Fruit fly (Drosophila melanogaster) whole organism, pupa: Measurements from ENCODE around the gene CG3919.
A peak's percentile ranks its signal among the peaks of the same experiment; 100 is the strongest.

Experiments used
- CG10348 ChIP-seq: fragments of 200-800 bp; sonication (Bioruptor generic); IDR thresholded peaks from 2 replicates; pipeline ENCODE4 v1.3.6; 2022; ENCODE audit warnings: missing biosample characterization, missing genetic modification characterization
- CG12605 ChIP-seq: fragments of 200-800 bp; sonication (Bioruptor generic); IDR thresholded peaks from 2 replicates; pipeline ENCODE4 v1.3.6; 2022; ENCODE audit warnings: missing biosample characterization, missing genetic modification characterization
- CG13204 ChIP-seq: fragments of 200-800 bp; sonication (Bioruptor generic); optimal IDR thresholded peaks from 2 replicates; lab custom pipeline; 2018; ENCODE audit warnings: missing biosample characterization, mild to moderate bottlenecking, missing genetic modification characterization, moderate library complexity
- CG14655 ChIP-seq: fragments of 200-800 bp; sonication (Bioruptor generic); optimal IDR thresholded peaks from 3 replicates; lab custom pipeline; 2017; ENCODE audit warnings: mild to moderate bottlenecking, missing biosample characterization, missing genetic modification reagents, missing genetic modification characterization
- CG15710 ChIP-seq: fragments of 200-800 bp; sonication (Bioruptor generic); optimal IDR thresholded peaks from 2 replicates; lab custom pipeline; 2018; ENCODE audit warnings: missing biosample characterization, mild to moderate bottlenecking, missing genetic modification characterization, moderate library complexity
- CG17806 ChIP-seq: fragments of 200-800 bp; sonication (Bioruptor generic); optimal IDR thresholded peaks from 2 replicates; lab custom pipeline; 2018; ENCODE audit warnings: missing biosample characterization, mild to moderate bottlenecking, missing genetic modification characterization, moderate library complexity
- CG32121 ChIP-seq: fragments of 200-800 bp; sonication (Bioruptor generic); IDR thresholded peaks from 2 replicates; pipeline ENCODE4 v1.3.6; 2022; ENCODE audit warnings: missing biosample characterization, missing genetic modification characterization
- CG34367 ChIP-seq: fragments of 200-800 bp; sonication (Bioruptor generic); optimal IDR thresholded peaks from 2 replicates; lab custom pipeline; 2018; ENCODE audit warnings: missing biosample characterization, mild to moderate bottlenecking, missing genetic modification characterization
- CG4496 ChIP-seq: fragments of 200-800 bp; sonication (Bioruptor generic); IDR thresholded peaks from 3 replicates; pipeline ENCODE4 v1.3.6; 2022; ENCODE audit warnings: missing biosample characterization, missing genetic modification characterization
- CG8159 ChIP-seq: fragments of 200-800 bp; sonication (Bioruptor generic); optimal IDR thresholded peaks from 3 replicates; lab custom pipeline; 2018; ENCODE audit warnings: missing biosample characterization, mild to moderate bottlenecking, missing genetic modification characterization, moderate library complexity
- CG8301 ChIP-seq: fragments of 200-800 bp; sonication (Bioruptor generic); optimal IDR thresholded peaks from 2 replicates; lab custom pipeline; 2018; ENCODE audit warnings: missing biosample characterization, mild to moderate bottlenecking, missing genetic modification characterization
- CG9948 ChIP-seq: fragments of 200-800 bp; sonication (Bioruptor generic); optimal IDR thresholded peaks from 2 replicates; lab custom pipeline; 2018; ENCODE audit warnings: missing biosample characterization, mild to moderate bottlenecking, missing genetic modification characterization, moderate library complexity
- D1 ChIP-seq: fragments of 200-800 bp; sonication (Bioruptor generic); optimal IDR thresholded peaks from 2 replicates; lab custom pipeline; 2018; ENCODE audit warnings: missing biosample characterization, mild to moderate bottlenecking, missing genetic modification characterization, moderate library complexity
- EcR ChIP-seq: fragments of 200-800 bp; sonication (Bioruptor generic); optimal IDR thresholded peaks from 3 replicates; lab custom pipeline; 2019; ENCODE audit warnings: missing biosample characterization, missing genetic modification characterization, mild to moderate bottlenecking, moderate library complexity, missing genetic modification reagents
- Ets98B ChIP-seq: fragments of 200-800 bp; sonication (Bioruptor generic); IDR thresholded peaks from 2 replicates; pipeline ENCODE4 v1.3.6; 2022; ENCODE audit warnings: missing biosample characterization, missing genetic modification characterization
- Pif1A ChIP-seq: fragments of 200-800 bp; sonication (Bioruptor generic); optimal IDR thresholded peaks from 3 replicates; lab custom pipeline; 2016; ENCODE audit warnings: missing biosample characterization, missing genetic modification characterization
- Pif1B ChIP-seq: fragments of 200-800 bp; sonication (Bioruptor generic); optimal IDR thresholded peaks from 3 replicates; lab custom pipeline; 2016; ENCODE audit warnings: missing biosample characterization, missing genetic modification characterization
- Snoo ChIP-seq: fragments of 200-800 bp; sonication (Bioruptor generic); optimal IDR thresholded peaks from 3 replicates; lab custom pipeline; 2017; ENCODE audit warnings: missing biosample characterization, mild to moderate bottlenecking, missing genetic modification characterization, inconsistent platforms
- fd96Ca ChIP-seq: fragments of 200-800 bp; sonication (Bioruptor generic); IDR thresholded peaks from 3 replicates; pipeline ENCODE4 v1.3.6; 2022; ENCODE audit warnings: missing biosample characterization, missing genetic modification characterization
- gl ChIP-seq: fragments of 200-800 bp; sonication (Bioruptor generic); optimal IDR thresholded peaks from 2 replicates; lab custom pipeline; 2018; ENCODE audit warnings: missing biosample characterization, mild to moderate bottlenecking, missing genetic modification characterization
- rn ChIP-seq: fragments of 200-800 bp; sonication (Bioruptor generic); IDR thresholded peaks from 2 replicates; pipeline ENCODE4 v1.3.6; 2022; ENCODE audit warnings: missing biosample characterization, missing genetic modification characterization

The CG3919 gene

DNA sequence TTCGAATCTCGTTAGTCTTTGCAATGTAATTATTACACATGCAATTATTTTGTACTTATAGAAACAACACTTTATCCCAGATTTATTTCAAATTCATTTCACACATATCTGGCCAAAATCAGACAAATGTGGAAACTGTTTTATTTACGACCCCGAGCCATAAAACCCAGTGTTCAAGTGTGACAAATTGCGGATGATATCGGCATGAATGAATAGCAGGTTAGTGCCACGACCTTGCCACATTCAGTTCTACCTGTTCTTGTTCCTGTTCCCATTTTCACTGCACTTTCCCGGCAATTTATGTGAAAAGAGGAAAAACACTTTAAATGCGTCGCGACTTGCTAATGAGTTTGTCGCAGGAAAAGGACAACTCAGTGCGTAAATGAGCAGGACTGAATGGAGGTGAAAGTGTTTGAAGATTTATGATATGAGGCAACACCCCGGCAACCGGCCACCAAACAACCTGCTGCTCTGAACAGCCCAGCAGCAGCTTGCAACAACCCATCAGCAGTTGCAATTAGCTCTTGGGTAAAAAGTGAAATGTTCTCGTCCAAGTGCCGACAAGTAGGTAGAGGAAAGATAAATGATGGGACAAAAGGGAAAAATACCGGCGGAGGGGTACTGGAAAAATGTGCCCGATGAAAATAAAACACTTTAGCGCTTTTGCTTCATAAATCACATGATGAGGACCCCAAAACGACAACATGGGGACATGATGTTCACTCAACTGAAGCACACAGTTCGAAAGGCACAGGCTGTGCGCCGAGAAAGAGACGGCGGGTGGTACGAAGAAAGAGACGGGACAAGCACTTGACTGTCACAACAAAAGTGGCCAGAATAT is 42.2 kb downstream of the CG3919 start:
- no peak for TF ChIP-seq CG34367
- no peak for TF ChIP-seq EcR (GFP tag; lab: Kevin White, UChicago)
- no peak for TF ChIP-seq CG14655 (GFP tag; lab: Kevin White, UChicago)
- TF ChIP-seq Snoo: no peak
- no peak for TF ChIP-seq CG4496 (GFP tag; lab: Robert Waterston, UW)
- TF ChIP-seq CG15710 (tag; lab: Kevin White, UChicago): no peak
- TF ChIP-seq Ets98B (GFP tag; lab: Robert Waterston, UW): no peak
- no peak for TF ChIP-seq CG13204
- no peak for TF ChIP-seq fd96Ca (GFP tag; lab: Robert Waterston, UW)
- no peak for TF ChIP-seq CG9948
- TF ChIP-seq Pif1A: no peak
- no peak for TF ChIP-seq CG10348 (GFP tag; lab: Robert Waterston, UW)
- TF ChIP-seq Pif1B (GFP tag; lab: Kevin White, UChicago): no peak
- TF ChIP-seq, all 21 proteins: peak for 0

DNA sequence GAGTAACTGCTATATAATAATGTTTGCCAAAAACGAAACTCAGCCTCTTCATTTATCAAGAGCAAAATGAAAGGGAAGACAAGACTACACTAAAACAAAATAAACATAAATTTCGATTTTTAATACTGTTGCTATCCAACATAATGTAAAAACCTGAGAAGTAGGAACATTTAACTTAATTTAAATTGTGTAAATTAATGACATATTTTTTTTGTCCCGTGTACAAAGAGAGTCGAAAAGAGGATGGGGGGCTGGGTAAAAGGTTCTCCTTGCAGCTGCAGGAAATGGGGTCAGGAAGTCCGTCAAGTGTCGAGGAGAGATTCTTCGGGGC is 42.8 kb downstream of the CG3919 start:
- TF ChIP-seq Pif1A (peak; percentile 45), rn (GFP tag; lab: Robert Waterston, UW) (no peak), Snoo (peak; percentile 40), CG15710 (tag; lab: Kevin White, UChicago) (no peak), fd96Ca (GFP tag; lab: Robert Waterston, UW) (no peak)

DNA sequence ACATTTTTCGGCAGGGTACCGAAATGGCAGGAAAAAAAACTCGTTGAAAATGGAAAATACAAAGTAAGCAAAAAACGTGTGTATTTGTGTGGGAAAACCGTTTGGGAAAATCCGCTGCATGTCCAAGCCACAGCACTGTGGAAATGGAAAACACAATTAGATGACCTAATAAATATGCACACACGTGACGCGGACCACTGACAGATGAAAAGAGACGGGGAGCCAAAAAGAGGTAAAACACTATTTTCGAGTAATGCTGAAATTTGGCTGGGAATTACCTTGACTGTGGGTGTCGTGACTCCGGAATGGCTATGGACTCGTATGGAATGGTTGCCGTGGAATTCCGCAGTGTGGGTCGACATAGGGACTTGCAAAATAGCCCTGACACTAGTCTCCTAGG is 44.3 kb downstream of the CG3919 start:
- no peak for TF ChIP-seq CG17806 (tag; lab: Kevin White, UChicago)
- no peak for TF ChIP-seq rn (GFP tag; lab: Robert Waterston, UW)
- no peak for TF ChIP-seq CG10348 (GFP tag; lab: Robert Waterston, UW)
- no peak for TF ChIP-seq Snoo
- TF ChIP-seq Pif1A: no peak
- TF ChIP-seq CG15710 (tag; lab: Kevin White, UChicago): no peak
- TF ChIP-seq CG9948: no peak
- no peak for TF ChIP-seq Pif1B (GFP tag; lab: Kevin White, UChicago)
- no peak for TF ChIP-seq CG14655 (GFP tag; lab: Kevin White, UChicago)
- no peak for TF ChIP-seq EcR (GFP tag; lab: Kevin White, UChicago)
- TF ChIP-seq Ets98B (GFP tag; lab: Robert Waterston, UW): no peak
- TF ChIP-seq gl (tag; lab: Kevin White, UChicago): no peak
- no peak for TF ChIP-seq CG8159
- no peak for TF ChIP-seq CG34367
- no peak for TF ChIP-seq CG12605 (GFP tag; lab: Robert Waterston, UW)

DNA sequence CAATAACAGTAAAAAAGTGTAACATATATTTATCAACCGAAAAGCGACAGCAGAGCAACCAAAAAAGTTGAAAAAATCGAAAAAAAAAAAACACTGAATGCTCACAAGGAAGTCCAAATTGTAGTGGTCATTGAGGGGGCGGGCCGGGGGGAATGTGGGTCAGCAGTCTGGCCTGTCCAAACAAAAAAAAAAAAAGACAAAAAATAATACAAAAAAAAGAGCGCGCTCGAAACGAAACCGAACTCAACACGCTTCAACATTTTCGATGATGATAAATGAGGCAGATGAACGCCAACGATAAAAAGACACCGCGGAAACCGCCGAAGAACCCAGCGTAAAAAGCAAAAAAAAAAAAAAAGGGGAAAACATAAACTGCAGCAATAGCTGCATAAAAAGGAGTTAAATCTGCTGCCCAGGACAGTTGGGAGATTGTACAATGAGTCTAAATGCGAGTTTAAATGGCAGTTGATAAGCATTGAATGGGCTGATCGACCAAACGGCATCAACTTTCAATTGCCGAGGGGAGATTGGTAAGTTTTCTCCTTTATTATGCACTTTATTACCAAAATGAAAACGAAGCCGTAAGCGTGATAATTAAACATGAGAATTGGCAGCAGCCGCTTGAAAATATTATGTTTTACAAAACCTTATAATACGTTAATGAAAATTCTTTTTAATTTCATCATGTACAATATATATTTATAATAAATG is 45.7 kb downstream of the CG3919 start:
- TF ChIP-seq Ets98B (GFP tag; lab: Robert Waterston, UW) (no peak), fd96Ca (GFP tag; lab: Robert Waterston, UW) (no peak; the same call in 2 of the 3 replicates), Pif1A (peak; percentile 64), CG8301 (tag; lab: Kevin White, UChicago) (no peak), CG34367 (no peak), CG15710 (tag; lab: Kevin White, UChicago) (no peak), CG4496 (GFP tag; lab: Robert Waterston, UW) (peak; percentile 38; the same call in 1 of the 3 replicates), CG12605 (GFP tag; lab: Robert Waterston, UW) (peak; percentile 51), EcR (GFP tag; lab: Kevin White, UChicago) (no peak), CG10348 (GFP tag; lab: Robert Waterston, UW) (no peak), CG14655 (GFP tag; lab: Kevin White, UChicago) (no peak), CG17806 (tag; lab: Kevin White, UChicago) (no peak), CG8159 (no peak), CG32121 (GFP tag; lab: Robert Waterston, UW) (no peak), gl (tag; lab: Kevin White, UChicago) (no peak), Pif1B (GFP tag; lab: Kevin White, UChicago) (peak; percentile 70), rn (GFP tag; lab: Robert Waterston, UW) (0 out of 2 replicates have a peak, but pooled peaks have one; percentile 9), CG9948 (no peak), CG13204 (no peak), D1 (no peak), Snoo (peak; percentile 76)

DNA sequence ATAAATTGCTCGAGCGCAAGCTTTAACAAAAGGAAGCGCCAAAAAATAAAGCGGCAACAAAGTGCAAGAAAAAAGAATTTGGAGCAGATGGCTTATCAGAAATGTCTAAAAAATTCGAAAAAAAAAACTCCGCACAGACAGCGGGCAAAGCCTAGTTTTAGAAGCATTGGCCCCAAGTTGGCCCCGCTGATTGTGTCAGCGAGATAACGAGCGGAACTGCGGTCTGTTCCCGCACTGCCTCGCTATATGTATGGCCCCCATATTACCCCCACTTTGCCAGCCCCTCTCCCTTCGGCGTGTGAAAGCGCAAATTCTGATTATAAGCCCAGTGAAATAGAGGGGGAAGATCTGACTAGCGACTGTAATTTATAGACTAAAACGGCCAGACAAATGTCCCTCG is 46.5 kb downstream of the CG3919 start:
- TF ChIP-seq CG17806 (tag; lab: Kevin White, UChicago) (no peak), Ets98B (GFP tag; lab: Robert Waterston, UW) (no peak), CG32121 (GFP tag; lab: Robert Waterston, UW) (no peak), CG4496 (GFP tag; lab: Robert Waterston, UW) (0 out of 3 replicates have a peak, but pooled peaks have one; percentile 11), Pif1A (no peak)
- TF ChIP-seq, all 21 proteins: peak for 1

DNA sequence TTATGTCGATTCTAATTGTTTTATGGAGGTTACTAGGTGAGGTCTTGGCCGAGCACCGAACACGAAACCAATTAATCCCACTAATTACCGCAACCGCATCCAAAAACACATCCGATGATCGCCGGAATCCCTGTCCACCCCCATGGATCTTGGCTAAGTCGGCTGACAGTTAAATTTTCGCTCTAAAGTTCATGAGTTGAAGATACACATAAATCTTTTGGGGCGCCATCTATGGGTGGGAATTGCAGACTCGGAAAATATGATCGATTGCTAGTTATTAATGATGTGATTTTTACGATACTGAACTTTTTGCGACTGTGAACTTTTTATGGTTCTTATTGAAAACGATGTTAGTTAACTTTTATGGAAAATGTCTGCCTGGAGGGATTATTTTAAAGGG is 50.6 kb downstream of the CG3919 start:
- no peak for TF ChIP-seq CG14655 (GFP tag; lab: Kevin White, UChicago)
- TF ChIP-seq rn (GFP tag; lab: Robert Waterston, UW): no peak
- TF ChIP-seq CG10348 (GFP tag; lab: Robert Waterston, UW): no peak
- TF ChIP-seq CG17806 (tag; lab: Kevin White, UChicago): no peak
- TF ChIP-seq CG9948: no peak
- TF ChIP-seq CG12605 (GFP tag; lab: Robert Waterston, UW): no peak
- no peak for TF ChIP-seq CG32121 (GFP tag; lab: Robert Waterston, UW)
- TF ChIP-seq CG15710 (tag; lab: Kevin White, UChicago): no peak
- no peak for TF ChIP-seq CG13204
- no peak for TF ChIP-seq EcR (GFP tag; lab: Kevin White, UChicago)
- TF ChIP-seq gl (tag; lab: Kevin White, UChicago): no peak
- TF ChIP-seq D1: no peak
- TF ChIP-seq CG34367: no peak
- TF ChIP-seq CG4496 (GFP tag; lab: Robert Waterston, UW): no peak
- TF ChIP-seq Snoo: no peak
